Fruit fly (Drosophila melanogaster) whole organism, embryonic: ENCODE data around the gene Cpr67Fa2.
A peak's percentile ranks its signal among the peaks of the same experiment; 100 is the strongest.

Experiments
- Adf1 ChIP-seq: fragments of 200-800 bp; sonication (Bioruptor generic); IDR thresholded peaks from 2 replicates; pipeline ENCODE4 v1.3.6; 2022; ENCODE audit warnings: missing biosample characterization, missing genetic modification characterization
- CG11093 ChIP-seq: fragments of 200-800 bp; sonication (Bioruptor generic); IDR thresholded peaks from 3 replicates; pipeline ENCODE4 v1.3.6; 2022; ENCODE audit warnings: missing biosample characterization, missing genetic modification characterization
- CG12659 ChIP-seq: fragments of 200-800 bp; sonication (Bioruptor generic); optimal IDR thresholded peaks from 3 replicates; lab custom pipeline; 2017; ENCODE audit warnings: mild to moderate bottlenecking, missing biosample characterization, missing genetic modification reagents, missing genetic modification characterization
- CG13287 ChIP-seq: fragments of 200-800 bp; sonication (Bioruptor generic); IDR thresholded peaks from 2 replicates; pipeline ENCODE4 v1.3.6; 2022; ENCODE audit warnings: missing biosample characterization, missing genetic modification characterization; ENCODE audit not compliant: partially characterized antibody
- CG13624 ChIP-seq: fragments of 200-800 bp; sonication (Bioruptor generic); optimal IDR thresholded peaks from 2 replicates; lab custom pipeline; 2016; ENCODE audit warnings: missing biosample characterization, missing genetic modification characterization
- CG1602 ChIP-seq: fragments of 200-800 bp; sonication (Bioruptor generic); optimal IDR thresholded peaks from 3 replicates; lab custom pipeline; 2016; ENCODE audit warnings: missing biosample characterization, missing genetic modification characterization
- CG1603 ChIP-seq: fragments of 200-800 bp; sonication (Bioruptor generic); optimal IDR thresholded peaks from 2 replicates; lab custom pipeline; 2019; ENCODE audit warnings: missing biosample characterization, mild to moderate bottlenecking, missing genetic modification characterization, moderate library complexity
- CG16813 ChIP-seq: fragments of 200-800 bp; sonication (Bioruptor generic); IDR thresholded peaks from 3 replicates; pipeline ENCODE4 v1.3.6; 2022; ENCODE audit warnings: missing biosample characterization, missing genetic modification characterization; ENCODE audit not compliant: partially characterized antibody
- CG17186 ChIP-seq: fragments of 200-800 bp; sonication (Bioruptor generic); optimal IDR thresholded peaks from 3 replicates; lab custom pipeline; 2017; ENCODE audit warnings: missing biosample characterization, missing genetic modification reagents, missing genetic modification characterization
- CG17829 ChIP-seq: fragments of 200-800 bp; optimal IDR thresholded peaks from 2 replicates; lab custom pipeline; 2019; ENCODE audit warnings: missing biosample characterization, mild to moderate bottlenecking, missing genetic modification characterization, moderate library complexity
- CG2199 ChIP-seq: fragments of 200-800 bp; sonication (Bioruptor generic); IDR thresholded peaks from 3 replicates; pipeline ENCODE4 v1.3.6; 2022; ENCODE audit warnings: missing biosample characterization, missing genetic modification characterization
- CG30403 ChIP-seq: fragments of 200-800 bp; sonication (Bioruptor generic); optimal IDR thresholded peaks from 3 replicates; lab custom pipeline; 2016; ENCODE audit warnings: missing biosample characterization, missing genetic modification characterization
- CG32532 ChIP-seq: fragments of 200-800 bp; sonication (Bioruptor generic); IDR thresholded peaks from 2 replicates; pipeline ENCODE4 v1.3.6; 2022; ENCODE audit warnings: missing biosample characterization, missing genetic modification characterization
- CG3281 ChIP-seq: fragments of 200-800 bp; sonication (Bioruptor generic); optimal IDR thresholded peaks from 3 replicates; lab custom pipeline; 2017; ENCODE audit warnings: missing biosample characterization, mild to moderate bottlenecking, missing genetic modification characterization
- CG3838 ChIP-seq: fragments of 200-800 bp; sonication (Bioruptor generic); optimal IDR thresholded peaks from 3 replicates; lab custom pipeline; 2016; ENCODE audit warnings: missing biosample characterization, missing genetic modification characterization
- CG3847 ChIP-seq: fragments of 200-800 bp; sonication (Bioruptor generic); IDR thresholded peaks from 2 replicates; pipeline ENCODE4 v1.3.6; 2022; ENCODE audit warnings: missing biosample characterization, missing genetic modification characterization
- CG4424 ChIP-seq: fragments of 200-800 bp; sonication (Bioruptor generic); optimal IDR thresholded peaks from 3 replicates; lab custom pipeline; 2016; ENCODE audit warnings: missing biosample characterization, missing genetic modification characterization
- CG4617 ChIP-seq: fragments of 200-800 bp; sonication (Bioruptor generic); optimal IDR thresholded peaks from 3 replicates; lab custom pipeline; 2016; ENCODE audit warnings: missing biosample characterization, missing genetic modification characterization, borderline replicate concordance
- CG7271 ChIP-seq: fragments of 200-800 bp; sonication (Bioruptor generic); optimal IDR thresholded peaks from 2 replicates; lab custom pipeline; 2018; ENCODE audit warnings: missing biosample characterization, mild to moderate bottlenecking, missing genetic modification characterization, moderate library complexity
- CG7786 ChIP-seq: fragments of 200-800 bp; sonication (Bioruptor generic); optimal IDR thresholded peaks from 2 replicates; lab custom pipeline; 2016; ENCODE audit warnings: missing biosample characterization, missing genetic modification characterization
- CG8359 ChIP-seq: fragments of 200-800 bp; sonication (Bioruptor generic); optimal IDR thresholded peaks from 2 replicates; lab custom pipeline; 2017; ENCODE audit warnings: missing biosample characterization, mild to moderate bottlenecking, missing genetic modification characterization, borderline replicate concordance
- CG9797 ChIP-seq: fragments of 200-800 bp; sonication (Bioruptor generic); optimal IDR thresholded peaks from 3 replicates; lab custom pipeline; 2018; ENCODE audit warnings: missing biosample characterization, mild to moderate bottlenecking, missing genetic modification characterization
- Dek ChIP-seq: fragments of 200-800 bp; sonication (Bioruptor generic); optimal IDR thresholded peaks from 3 replicates; lab custom pipeline; 2019; ENCODE audit warnings: missing biosample characterization, mild to moderate bottlenecking, missing genetic modification characterization, moderate library complexity
- Dp ChIP-seq: fragments of 200-800 bp; sonication (Bioruptor generic); optimal IDR thresholded peaks from 2 replicates; lab custom pipeline; 2018; ENCODE audit warnings: missing biosample characterization, mild to moderate bottlenecking, missing genetic modification characterization, moderate library complexity
- Dref ChIP-seq: fragments of 200-800 bp; sonication (Bioruptor generic); IDR thresholded peaks from 2 replicates; pipeline ENCODE4 v1.3.6; 2022; ENCODE audit warnings: missing biosample characterization, missing genetic modification characterization
- E2f2 ChIP-seq: fragments of 200-800 bp; sonication (Bioruptor generic); IDR thresholded peaks from 2 replicates; pipeline ENCODE4 v1.3.6; 2022; ENCODE audit warnings: missing biosample characterization, missing genetic modification characterization
- H2.0 ChIP-seq: fragments of 200-800 bp; sonication (Bioruptor generic); IDR thresholded peaks from 2 replicates; pipeline ENCODE4 v1.3.6; 2022; ENCODE audit warnings: missing biosample characterization, missing genetic modification characterization
- HmgZ ChIP-seq: fragments of 200-800 bp; sonication (Bioruptor generic); optimal IDR thresholded peaks from 2 replicates; lab custom pipeline; 2018; ENCODE audit warnings: missing biosample characterization, mild to moderate bottlenecking, missing genetic modification characterization
- Hr39 ChIP-seq: fragments of >200 bp; optimal IDR thresholded peaks from 2 replicates; lab custom pipeline; 2017
- MESR4 ChIP-seq: fragments of 200-800 bp; sonication (Bioruptor generic); optimal IDR thresholded peaks from 2 replicates; lab custom pipeline; 2018; ENCODE audit warnings: missing biosample characterization, mild to moderate bottlenecking, missing genetic modification characterization, moderate library complexity
- Myb ChIP-seq: fragments of 200-800 bp; sonication (Bioruptor generic); optimal IDR thresholded peaks from 2 replicates; lab custom pipeline; 2016; ENCODE audit warnings: missing biosample characterization, missing genetic modification characterization
- Pdp1 ChIP-seq, 2 experiments: fragments of 200-800 bp; sonication (Bioruptor generic); optimal IDR thresholded peaks; 3 replicates each; lab custom pipeline; 2016; ENCODE audit warnings: missing biosample characterization in 2 of 2, missing genetic modification characterization in 2 of 2, mild to moderate bottlenecking in 1 of 2, moderate library complexity in 1 of 2
- Tbp ChIP-seq: fragments of >200 bp; optimal IDR thresholded peaks from 2 replicates; lab custom pipeline; 2018; ENCODE audit warnings: missing biosample characterization, missing genetic modification characterization
- al ChIP-seq: fragments of 200-800 bp; sonication (Bioruptor generic); IDR thresholded peaks from 2 replicates; pipeline ENCODE4 v1.3.6; 2022; ENCODE audit warnings: missing biosample characterization, missing genetic modification characterization
- bab2 ChIP-seq: fragments of 200-800 bp; sonication (Bioruptor generic); optimal IDR thresholded peaks from 2 replicates; lab custom pipeline; 2016; ENCODE audit warnings: missing biosample characterization, missing genetic modification characterization
- bcd ChIP-seq: fragments of 200-800 bp; sonication (Bioruptor generic); optimal IDR thresholded peaks from 2 replicates; lab custom pipeline; 2017; ENCODE audit warnings: missing biosample characterization, mild to moderate bottlenecking, missing genetic modification characterization
- exex ChIP-seq: fragments of 200-800 bp; sonication (Bioruptor generic); optimal IDR thresholded peaks from 4 replicates; lab custom pipeline; 2018; ENCODE audit warnings: missing biosample characterization, mild to moderate bottlenecking, missing genetic modification characterization, moderate library complexity
- grn ChIP-seq: fragments of 200-800 bp; sonication (Bioruptor generic); optimal IDR thresholded peaks from 3 replicates; lab custom pipeline; 2017; ENCODE audit warnings: missing biosample characterization, missing genetic modification characterization
- onecut ChIP-seq: fragments of 200-800 bp; sonication (Bioruptor generic); IDR thresholded peaks from 2 replicates; pipeline ENCODE4 v1.3.6; 2022; ENCODE audit warnings: missing biosample characterization, missing genetic modification characterization
- pzg ChIP-seq: fragments of 200-800 bp; sonication (Bioruptor generic); optimal IDR thresholded peaks from 3 replicates; lab custom pipeline; 2018; ENCODE audit warnings: missing biosample characterization, mild to moderate bottlenecking, missing genetic modification characterization, moderate library complexity
- ranshi ChIP-seq: fragments of 200-800 bp; sonication (Bioruptor generic); IDR thresholded peaks from 2 replicates; pipeline ENCODE4 v1.3.6; 2022; ENCODE audit warnings: missing biosample characterization, missing genetic modification characterization
- row ChIP-seq: fragments of 200-800 bp; sonication (Bioruptor generic); IDR thresholded peaks from 3 replicates; pipeline ENCODE4 v1.3.6; 2022; ENCODE audit warnings: missing biosample characterization, missing genetic modification characterization
- scrt ChIP-seq: fragments of 200-800 bp; sonication (Bioruptor generic); optimal IDR thresholded peaks from 2 replicates; lab custom pipeline; 2018; ENCODE audit warnings: missing biosample characterization, mild to moderate bottlenecking, missing genetic modification characterization, moderate library complexity
- shn ChIP-seq: fragments of 200-800 bp; sonication (Bioruptor generic); optimal IDR thresholded peaks from 3 replicates; lab custom pipeline; 2016; ENCODE audit warnings: missing biosample characterization, missing genetic modification characterization
- sisA ChIP-seq: fragments of 200-800 bp; sonication (Bioruptor generic); IDR thresholded peaks from 2 replicates; pipeline ENCODE4 v1.3.6; 2022; ENCODE audit warnings: missing biosample characterization, missing genetic modification characterization
- slou ChIP-seq: fragments of 200-800 bp; sonication (Bioruptor generic); optimal IDR thresholded peaks from 3 replicates; lab custom pipeline; 2016; ENCODE audit warnings: missing biosample characterization, missing genetic modification characterization
- tin ChIP-seq: fragments of 200-800 bp; sonication (Bioruptor generic); optimal IDR thresholded peaks from 3 replicates; lab custom pipeline; 2016; ENCODE audit warnings: missing biosample characterization, missing genetic modification characterization
- tll ChIP-seq, 2 experiments: fragments of 200-800 bp in 1 of 2; fragments of >200 bp in 1 of 2; sonication (Bioruptor generic) in 1 of 2; optimal IDR thresholded peaks; 2 replicates each; lab custom pipeline; 2017 to 2019; ENCODE audit warnings: missing biosample characterization in 2 of 2, missing genetic modification characterization in 2 of 2, mild to moderate bottlenecking in 1 of 2, moderate library complexity in 1 of 2
- vfl ChIP-seq: fragments of 200-800 bp; sonication (Bioruptor generic); optimal IDR thresholded peaks from 2 replicates; lab custom pipeline; 2016; ENCODE audit warnings: missing biosample characterization, missing genetic modification characterization

Cpr67Fa2 gene

dm6 chr3L:10878842-10879241, 12.7 kb upstream of the Cpr67Fa2 start, which contains the start of the genes CG6418 and Blos4 (continued):
- TF ChIP-seq MESR4: peak; percentile 67
- peak; percentile 43 for TF ChIP-seq Dref (GFP tag; lab: Robert Waterston, UW)
- no peak for TF ChIP-seq CG2199
- peak; percentile 95 for TF ChIP-seq onecut (GFP tag; lab: Robert Waterston, UW)
- TF ChIP-seq CG11093 (GFP tag; lab: Robert Waterston, UW): no peak
- peak; percentile 95 for TF ChIP-seq CG4617 (GFP tag; lab: Kevin White, UChicago)
- TF ChIP-seq CG13287 (GFP tag; lab: Robert Waterston, UW): peak; percentile 62
- peak; percentile 0 for TF ChIP-seq CG17829
- TF ChIP-seq CG30403 (GFP tag; lab: Kevin White, UChicago): no peak
- TF ChIP-seq CG7271 (tag; lab: Kevin White, UChicago): no peak
- TF ChIP-seq CG12659 (GFP tag; lab: Kevin White, UChicago): peak; percentile 64
- peak; percentile 46 for TF ChIP-seq HmgZ (tag; lab: Kevin White, UChicago)
- TF ChIP-seq Adf1 (GFP tag; lab: Robert Waterston, UW): no peak
- TF ChIP-seq scrt (GFP tag; lab: Kevin White, UChicago): peak; percentile 85
- no peak for TF ChIP-seq exex (tag; lab: Kevin White, UChicago)
- no peak for TF ChIP-seq CG32532
- TF ChIP-seq Myb: peak; percentile 49
- peak; percentile 85 for TF ChIP-seq E2f2 (GFP tag; lab: Robert Waterston, UW)
- TF ChIP-seq al: no peak
- TF ChIP-seq grn: no peak
- TF ChIP-seq CG1602 (GFP tag; lab: Kevin White, UChicago): no peak
- peak; percentile 5 for TF ChIP-seq CG17186 (GFP tag; lab: Kevin White, UChicago)
- TF ChIP-seq Dp: peak; percentile 77
- no peak for TF ChIP-seq CG3281 (GFP tag; lab: Kevin White, UChicago)
- TF ChIP-seq pzg (GFP tag; lab: Kevin White, UChicago): peak; percentile 81

- no peak for TF ChIP-seq CG7786 (GFP tag; lab: Kevin White, UChicago)
- TF ChIP-seq Dek (tag; lab: Kevin White, UChicago): no peak
- TF ChIP-seq sisA (GFP tag; lab: Robert Waterston, UW): no peak
- peak; percentile 48 for TF ChIP-seq onecut (GFP tag; lab: Robert Waterston, UW)
- no peak for TF ChIP-seq CG13624 (GFP tag; lab: Kevin White, UChicago)
- TF ChIP-seq E2f2 (GFP tag; lab: Robert Waterston, UW): peak; percentile 95
- TF ChIP-seq row (GFP tag; lab: Robert Waterston, UW): no peak
- TF ChIP-seq Pdp1 (GFP tag; optimal IDR thresholded peaks at IDR 0.05; lab: Kevin White, UChicago): no peak
- no peak for TF ChIP-seq bcd (GFP tag; lab: Kevin White, UChicago)
- no peak for TF ChIP-seq vfl
- no peak for TF ChIP-seq shn (GFP tag; lab: Kevin White, UChicago)
- no peak for TF ChIP-seq tll (GFP tag; optimal IDR thresholded peaks at IDR 0.05; lab: Kevin White, UChicago)
- TF ChIP-seq CG16813: no peak
- TF ChIP-seq MESR4: peak; percentile 24
- peak; percentile 33; the same call in 1 of the 2 replicates for TF ChIP-seq CG3847
- TF ChIP-seq CG9797 (GFP tag; lab: Kevin White, UChicago): peak; percentile 41
- TF ChIP-seq CG13287 (GFP tag; lab: Robert Waterston, UW): peak; percentile 35; the same call in 1 of the 2 replicates
- peak; percentile 0 for TF ChIP-seq CG1603
- no peak for TF ChIP-seq CG4424 (GFP tag; lab: Kevin White, UChicago)
- no peak for TF ChIP-seq tin
- no peak for TF ChIP-seq Hr39 (lab: Kevin White, UChicago)
- TF ChIP-seq Tbp (GFP tag; lab: Kevin White, UChicago): no peak
- no peak for TF ChIP-seq CG1602 (GFP tag; lab: Kevin White, UChicago)
- no peak for TF ChIP-seq ranshi (GFP tag; lab: Robert Waterston, UW)
- no peak for TF ChIP-seq CG3838 (GFP tag; lab: Kevin White, UChicago)
- no peak for TF ChIP-seq bab2 (GFP tag; lab: Kevin White, UChicago)
- TF ChIP-seq slou (GFP tag; lab: Kevin White, UChicago): no peak
- no peak for TF ChIP-seq CG8359 (GFP tag; lab: Kevin White, UChicago)
- TF ChIP-seq H2.0 (GFP tag; lab: Robert Waterston, UW): no peak
- peak; percentile 36 for TF ChIP-seq scrt (GFP tag; lab: Kevin White, UChicago)
These were observed 9.0 kb upstream of the Cpr67Fa2 start, which contains the start of the genes CG6409 and galla-2 for dm6 chr3L:10882336-10883040. Gene CG6409 (minus strand): TSS chr3L:10882386. Gene galla-2 (plus strand): TSS chr3L:10882890.
